Worm (Caenorhabditis elegans): ENCODE results near the gene F58A4.6.

The F58A4.6 gene

ce11 chrIII:9620148-9620547 is 5.9 kb downstream of the F58A4.6 start:
- no peak for TF ChIP-seq ztf-18 (tag; optimal IDR thresholded peaks at IDR 0.05)
- TF ChIP-seq K11D2.4 (GFP tag; IDR thresholded peaks at IDR 0.05): 0 out of 2 replicates have a peak, but pooled peaks have one; percentile 11
- TF ChIP-seq ZK185.1 (tag; optimal IDR thresholded peaks at IDR 0.05; ENCODE audit: poor library complexity, severe bottlenecking): no peak
- TF ChIP-seq tbp1 (GFP tag; optimal IDR thresholded peaks at IDR 0.05): no peak
- peak; percentile 19 for TF ChIP-seq ceh-27 (GFP tag; optimal IDR thresholded peaks at IDR 0.05)
- no peak for TF ChIP-seq nhr-27 (tag; optimal IDR thresholded peaks at IDR 0.05)
- TF ChIP-seq rcor-1 (GFP tag; IDR thresholded peaks at IDR 0.05): no peak
- no peak for TF ChIP-seq lin-54 (GFP tag; optimal IDR thresholded peaks at IDR 0.05)
- TF ChIP-seq mes-4 (tag; optimal IDR thresholded peaks at IDR 0.05): no peak
- no peak for TF ChIP-seq hmg-1.2 (GFP tag; IDR thresholded peaks at IDR 0.05)

ce11 chrIII:9621840-9622525 is 7.7 kb downstream of the F58A4.6 start:
- peak; percentile 4 for TF ChIP-seq tbp1 (GFP tag; optimal IDR thresholded peaks at IDR 0.05)
- 0 out of 2 replicates have a peak, but pooled peaks have one; percentile 23 for TF ChIP-seq Y56A3A.18 (GFP tag; IDR thresholded peaks at IDR 0.05)
- no peak for TF ChIP-seq mcd-1 (GFP tag; IDR thresholded peaks at IDR 0.05)
- TF ChIP-seq lin-35 (GFP tag; optimal IDR thresholded peaks at IDR 0.05): peak in 1 of 3 experiments; percentile 4
- TF ChIP-seq B0336.3 (GFP tag; IDR thresholded peaks at IDR 0.05): 0 out of 2 replicates have a peak, but pooled peaks have one; percentile 12
- no peak for TF ChIP-seq unc-130 (GFP tag; optimal IDR thresholded peaks at IDR 0.05)
- 0 out of 2 replicates have a peak, but pooled peaks have one; percentile 19 for TF ChIP-seq nfyb-1 (GFP tag; IDR thresholded peaks at IDR 0.05)
- TF ChIP-seq ztf-6 (GFP tag; IDR thresholded peaks at IDR 0.05): no peak
- peak; percentile 81 for TF ChIP-seq nhr-80 (tag; optimal IDR thresholded peaks at IDR 0.05)
- no peak for TF ChIP-seq snpc-3.4 (tag; optimal IDR thresholded peaks at IDR 0.05)
- no peak for TF ChIP-seq cebp-1 (GFP tag; IDR thresholded peaks at IDR 0.05)
- TF ChIP-seq cebp-1 (tag; optimal IDR thresholded peaks at IDR 0.05): peak; percentile 12

ce11 chrIII:9623460-9623859 is 9.2 kb downstream of the F58A4.6 start:
- TF ChIP-seq nhr-80 (tag; optimal IDR thresholded peaks at IDR 0.05): no peak
- TF ChIP-seq nfya-2 (GFP tag; IDR thresholded peaks at IDR 0.05): no peak
- peak; percentile 47 for TF ChIP-seq F52B5.7 (tag; optimal IDR thresholded peaks at IDR 0.05)
- peak; percentile 21; the same call in 1 of the 2 replicates for TF ChIP-seq dox-1 (GFP tag; IDR thresholded peaks at IDR 0.05)
- peak; percentile 2 for TF ChIP-seq K12H6.12 (tag; optimal IDR thresholded peaks at IDR 0.05)
- TF ChIP-seq lir-1 (GFP tag; conservative IDR thresholded peaks at IDR 0.05): no peak
- no peak for TF ChIP-seq tlf-1 (GFP tag; optimal IDR thresholded peaks at IDR 0.05)
- peak; percentile 46; the same call in 1 of the 2 replicates for TF ChIP-seq zfh-2 (GFP tag; conservative IDR thresholded peaks at IDR 0.05)
- TF ChIP-seq ztf-28 (GFP tag; IDR thresholded peaks at IDR 0.05): 0 out of 2 replicates have a peak, but pooled peaks have one; percentile 47
- TF ChIP-seq F33H1.4 (GFP tag; IDR thresholded peaks at IDR 0.05): no peak
- peak; percentile 59 for TF ChIP-seq repo-1 (tag; optimal IDR thresholded peaks at IDR 0.05)

ce11 chrIII:9626602-9627001 is 12.3 kb downstream of the F58A4.6 start:
- no peak for TF ChIP-seq rcor-1 (GFP tag; IDR thresholded peaks at IDR 0.05)
- TF ChIP-seq hmg-1.2 (GFP tag; IDR thresholded peaks at IDR 0.05): no peak
- TF ChIP-seq madf-3 (GFP tag; IDR thresholded peaks at IDR 0.05): no peak
- TF ChIP-seq K11D2.4 (GFP tag; IDR thresholded peaks at IDR 0.05): 0 out of 2 replicates have a peak, but pooled peaks have one; percentile 15
- no peak for TF ChIP-seq somi-1 (GFP tag; optimal IDR thresholded peaks at IDR 0.05)
- TF ChIP-seq cebp-1 (GFP tag; IDR thresholded peaks at IDR 0.05): no peak
- peak; percentile 46 for TF ChIP-seq cebp-1 (tag; optimal IDR thresholded peaks at IDR 0.05)
- no peak for TF ChIP-seq unc-62 (GFP tag; optimal IDR thresholded peaks at IDR 0.05)
- TF ChIP-seq hsf-1 (GFP tag; IDR thresholded peaks at IDR 0.05): peak; percentile 5; the same call in 1 of the 2 replicates
- peak; percentile 37 for TF ChIP-seq chd-7 (tag; optimal IDR thresholded peaks at IDR 0.05)
- no peak for TF ChIP-seq lir-1 (GFP tag; conservative IDR thresholded peaks at IDR 0.05)
- TF ChIP-seq egl-18 (GFP tag; IDR thresholded peaks at IDR 0.05): no peak
- TF ChIP-seq xnd-1 (tag; optimal IDR thresholded peaks at IDR 0.05): no peak
- TF ChIP-seq efl-1 (GFP tag; optimal IDR thresholded peaks at IDR 0.05): no peak
- 0 out of 2 replicates have a peak, but pooled peaks have one; percentile 21 for TF ChIP-seq pbrm-1 (GFP tag; IDR thresholded peaks at IDR 0.05)
- no peak for TF ChIP-seq F52B5.7 (tag; optimal IDR thresholded peaks at IDR 0.05)
- TF ChIP-seq ztf-22 (GFP tag; optimal IDR thresholded peaks at IDR 0.05): no peak
- TF ChIP-seq zfh-2 (GFP tag; conservative IDR thresholded peaks at IDR 0.05): no peak
- TF ChIP-seq ets-4 (GFP tag; optimal IDR thresholded peaks at IDR 0.05): no peak
- no peak for TF ChIP-seq dox-1 (GFP tag; IDR thresholded peaks at IDR 0.05)

All from whole organism, young adult.